Fruit fly (Drosophila melanogaster) Kc167 (cell line): ENCODE data around the gene chas.

Experiments used
- Myc ChIP-seq: fragments of >200 bp; optimal IDR thresholded peaks from 2 replicates; lab custom pipeline; 2017; ENCODE audit warnings: missing external identifiers
- Sin3A ChIP-seq: fragments of >200 bp; optimal IDR thresholded peaks from 2 replicates; lab custom pipeline; 2018; ENCODE audit warnings: missing external identifiers
- h ChIP-seq: fragments of >200 bp; optimal IDR thresholded peaks from 3 replicates; lab custom pipeline; 2018; ENCODE audit warnings: missing external identifiers
- insv ChIP-seq: fragments of >200 bp; optimal IDR thresholded peaks from 3 replicates; lab custom pipeline; 2018; ENCODE audit warnings: missing external identifiers
- psq ChIP-seq: fragments of >200 bp; optimal IDR thresholded peaks from 2 replicates; lab custom pipeline; 2017; ENCODE audit warnings: missing external identifiers
- ttk ChIP-seq: sonication (Bioruptor generic); optimal IDR thresholded peaks from 2 replicates; lab custom pipeline; 2017; ENCODE audit warnings: missing external identifiers

The chas gene

DNA sequence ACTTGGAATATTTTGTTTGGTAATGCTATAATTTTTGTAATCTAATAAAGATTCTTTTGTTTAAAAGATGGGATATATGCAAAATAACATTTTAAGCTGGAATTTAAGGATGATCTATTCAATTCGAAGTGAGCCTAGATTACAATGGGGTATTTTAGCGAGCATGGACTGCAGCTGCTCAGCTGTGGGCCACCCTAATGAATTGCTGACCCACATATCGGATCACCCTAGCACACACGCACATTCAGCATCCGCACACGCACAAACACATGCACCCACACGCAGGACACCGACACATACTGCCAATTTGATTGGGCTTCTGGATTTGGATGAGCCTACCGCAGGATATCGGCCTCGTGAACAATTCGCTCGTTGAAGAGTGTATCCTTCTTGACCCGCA, 10.3 kb upstream of the chas start:
- TF ChIP-seq h (no peak), Myc (no peak), ttk (lab: Kevin White, UChicago) (no peak), psq (lab: Kevin White, UChicago) (no peak), insv (no peak), Sin3A (no peak)

DNA sequence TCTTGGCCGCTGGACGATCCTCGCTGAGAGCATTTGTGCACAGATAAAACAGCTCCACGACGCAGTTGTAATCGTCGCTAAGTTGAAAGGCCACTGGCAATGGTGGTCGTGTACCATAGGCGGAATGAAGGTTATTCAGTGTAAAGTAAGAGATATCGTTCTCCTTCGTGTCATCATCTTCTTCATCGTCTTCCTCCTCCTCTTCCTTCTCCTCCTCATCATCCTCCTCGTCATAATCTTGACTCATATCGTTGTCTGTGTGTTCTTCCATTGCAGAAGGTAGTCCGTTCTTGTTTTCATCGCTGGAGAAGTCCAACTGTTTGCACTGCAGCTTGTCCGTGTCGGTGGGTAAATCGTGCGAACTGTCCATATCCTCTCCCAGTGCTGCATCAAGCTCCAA, 9.2 kb upstream of the chas start:
- no peak for TF ChIP-seq insv
- no peak for TF ChIP-seq Myc
- TF ChIP-seq psq (lab: Kevin White, UChicago) = no peak
- no peak for TF ChIP-seq Sin3A
- no peak for TF ChIP-seq ttk (lab: Kevin White, UChicago)
- TF ChIP-seq h = no peak

DNA sequence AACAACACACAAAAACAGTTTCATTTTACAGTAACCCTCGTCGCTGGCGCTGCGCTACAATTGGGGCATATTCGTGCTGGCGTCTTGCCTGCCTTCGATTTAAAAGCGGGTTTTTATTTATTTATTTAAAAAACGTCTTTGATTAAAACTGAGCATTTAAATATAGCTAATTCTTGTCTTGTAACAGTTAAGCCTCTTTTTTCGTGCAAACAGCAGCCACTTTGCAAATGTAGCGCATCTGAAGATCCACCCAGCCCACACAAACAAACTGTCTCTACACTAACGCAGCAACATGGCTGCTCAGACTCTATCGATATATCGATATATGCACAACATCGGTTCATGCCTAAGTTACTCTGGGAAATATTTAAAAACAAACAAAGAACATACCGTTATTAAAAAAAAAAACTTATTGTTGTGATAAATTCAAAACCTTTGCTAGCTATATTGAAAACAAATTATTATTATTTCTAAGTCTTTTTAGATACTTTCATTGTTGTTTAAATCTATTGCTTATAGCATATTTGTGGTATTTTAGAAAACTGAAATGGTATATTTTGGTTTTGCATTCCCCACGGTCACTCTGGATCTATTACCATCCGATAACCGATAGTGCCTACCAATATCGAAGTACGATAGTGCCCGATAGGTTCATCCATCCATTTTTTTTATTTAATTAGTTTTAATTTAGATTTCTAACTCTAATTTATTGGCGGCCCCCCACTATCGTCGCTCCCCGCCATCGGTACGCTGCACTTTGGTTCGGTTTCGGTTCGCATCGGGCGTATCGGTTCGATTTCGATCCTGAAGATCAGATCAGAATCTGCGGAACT, 4.4 kb upstream of the chas start, which contains the start of the genes CG8188 and par-6:
TSS of gene CG8188 (minus strand) at position 287 of the 833 bp plus-strand sequence.
TSS of gene par-6 (plus strand) at position 615 of the 833 bp plus-strand sequence.
- TF ChIP-seq ttk (lab: Kevin White, UChicago) (no peak), Sin3A (no peak), h (no peak), Myc (no peak), insv (no peak), psq (lab: Kevin White, UChicago) (no peak)

DNA sequence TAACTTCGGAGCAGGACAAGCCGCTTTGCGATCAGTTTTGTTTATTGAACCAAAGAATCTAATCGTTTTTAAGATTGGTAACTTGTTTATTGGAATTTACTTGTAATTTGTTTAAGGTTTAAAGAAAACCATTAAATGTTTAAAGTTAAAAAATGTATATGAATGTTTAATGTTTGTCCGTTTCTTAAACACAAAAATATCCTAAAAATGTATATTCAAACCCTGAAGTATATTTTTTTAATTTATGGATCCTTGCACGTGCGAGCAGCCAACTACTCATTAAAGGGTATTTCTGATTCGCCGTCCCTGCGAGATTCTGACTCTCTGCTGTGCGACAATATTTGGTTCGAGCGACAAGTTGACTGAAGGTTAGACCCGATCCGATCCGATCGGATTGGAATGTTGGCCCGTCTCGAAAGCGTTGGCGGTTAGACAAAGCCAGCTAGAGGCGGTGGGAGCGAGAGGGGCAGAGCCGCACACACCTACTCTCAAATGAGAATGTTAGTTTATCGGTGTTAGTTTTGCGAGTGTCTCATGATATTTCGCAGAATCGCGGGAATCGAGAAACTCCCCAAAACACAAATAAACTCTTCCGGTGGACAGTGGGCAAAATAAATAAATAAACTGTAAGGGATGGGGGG, 454 bp upstream of the chas start:
- TF ChIP-seq Sin3A (no peak), Myc (no peak), psq (lab: Kevin White, UChicago) (no peak), h (no peak), ttk (lab: Kevin White, UChicago) (no peak), insv (no peak)

DNA sequence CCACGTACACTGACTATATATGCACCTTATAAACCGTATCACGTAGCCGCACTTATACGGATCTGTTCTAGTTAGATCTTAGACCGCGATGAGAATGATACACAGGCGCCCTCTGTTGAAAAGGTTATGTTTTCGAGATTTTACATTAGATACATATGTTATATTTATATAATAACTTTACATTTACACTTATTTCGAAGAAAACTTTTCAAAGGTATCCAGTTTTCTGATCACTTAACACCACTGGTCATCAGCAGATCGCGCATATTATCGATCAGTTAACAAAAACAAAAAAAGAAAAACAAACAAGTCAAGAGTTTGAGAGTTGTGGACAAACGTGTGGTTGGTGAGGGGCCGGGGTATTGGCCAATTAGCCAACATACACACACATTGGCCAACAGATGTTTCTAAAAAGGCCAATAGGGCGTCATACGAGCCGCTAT, 806 bp downstream of the chas start:
- TF ChIP-seq h (no peak), insv (no peak), psq (lab: Kevin White, UChicago) (no peak), Sin3A (no peak), Myc (no peak), ttk (lab: Kevin White, UChicago) (no peak)

DNA sequence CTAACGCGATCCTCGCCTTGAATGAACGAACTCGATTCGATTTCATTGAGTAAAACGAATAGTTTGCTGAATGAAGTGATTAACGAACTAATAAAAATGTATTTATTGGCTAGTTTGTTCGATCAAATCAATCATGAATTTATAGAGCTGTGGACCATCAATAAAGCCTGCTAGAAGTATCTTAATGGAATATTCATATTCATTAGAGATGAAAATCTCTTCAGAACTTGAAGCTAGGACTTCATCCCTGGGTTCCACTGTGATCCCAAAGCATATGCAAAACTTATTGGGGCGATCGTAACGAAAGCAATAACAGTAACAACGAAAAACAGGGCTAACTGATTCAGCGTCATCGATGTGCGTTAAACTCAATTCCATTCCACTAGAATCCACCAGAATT, 1.3 kb downstream of the chas start:
- no peak for TF ChIP-seq Sin3A
- TF ChIP-seq insv = no peak
- TF ChIP-seq ttk (lab: Kevin White, UChicago) = no peak
- TF ChIP-seq Myc = no peak
- no peak for TF ChIP-seq h
- no peak for TF ChIP-seq psq (lab: Kevin White, UChicago)

DNA sequence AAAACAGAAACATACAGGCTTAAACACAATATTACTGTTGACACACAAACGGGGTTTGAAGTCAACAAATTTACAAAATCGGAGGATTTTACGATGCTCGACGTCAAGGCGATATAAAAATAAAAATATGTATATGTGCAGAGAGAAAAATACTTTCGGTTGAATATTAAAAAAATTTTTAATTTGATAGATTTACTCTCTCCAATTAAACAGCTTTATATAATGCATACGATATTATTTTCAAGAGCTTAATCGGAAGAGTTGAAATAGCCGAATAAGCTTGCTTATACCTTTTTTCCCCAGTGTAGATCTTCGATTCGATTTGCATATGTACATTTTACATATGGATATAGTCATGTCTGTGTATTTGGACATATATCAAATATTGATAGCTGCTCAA, 1.9 kb downstream of the chas start:
- TF ChIP-seq psq (lab: Kevin White, UChicago) = no peak
- TF ChIP-seq h = no peak
- no peak for TF ChIP-seq insv
- TF ChIP-seq Myc = no peak
- no peak for TF ChIP-seq Sin3A
- no peak for TF ChIP-seq ttk (lab: Kevin White, UChicago)

DNA sequence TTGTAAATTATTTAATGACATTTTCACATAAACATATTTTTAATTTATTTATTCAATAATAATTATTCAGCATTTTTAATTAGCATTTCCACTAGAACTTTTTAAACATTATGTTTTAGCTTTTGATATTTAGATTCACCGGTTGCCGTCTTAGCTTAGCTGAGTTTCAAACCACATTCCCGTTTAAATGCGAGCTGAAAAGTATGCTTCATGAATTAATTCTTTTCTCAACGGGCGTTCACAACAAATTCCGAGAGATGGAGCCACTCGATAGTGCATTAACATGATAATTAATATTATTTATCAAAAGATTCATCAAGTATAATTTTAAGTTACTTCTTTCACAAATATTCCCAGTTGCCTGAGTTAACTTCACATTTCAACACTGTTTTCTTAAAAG, 2.9 kb downstream of the chas start:
- TF ChIP-seq Sin3A = no peak
- no peak for TF ChIP-seq psq (lab: Kevin White, UChicago)
- TF ChIP-seq ttk (lab: Kevin White, UChicago) = no peak
- no peak for TF ChIP-seq Myc
- TF ChIP-seq insv = no peak

DNA sequence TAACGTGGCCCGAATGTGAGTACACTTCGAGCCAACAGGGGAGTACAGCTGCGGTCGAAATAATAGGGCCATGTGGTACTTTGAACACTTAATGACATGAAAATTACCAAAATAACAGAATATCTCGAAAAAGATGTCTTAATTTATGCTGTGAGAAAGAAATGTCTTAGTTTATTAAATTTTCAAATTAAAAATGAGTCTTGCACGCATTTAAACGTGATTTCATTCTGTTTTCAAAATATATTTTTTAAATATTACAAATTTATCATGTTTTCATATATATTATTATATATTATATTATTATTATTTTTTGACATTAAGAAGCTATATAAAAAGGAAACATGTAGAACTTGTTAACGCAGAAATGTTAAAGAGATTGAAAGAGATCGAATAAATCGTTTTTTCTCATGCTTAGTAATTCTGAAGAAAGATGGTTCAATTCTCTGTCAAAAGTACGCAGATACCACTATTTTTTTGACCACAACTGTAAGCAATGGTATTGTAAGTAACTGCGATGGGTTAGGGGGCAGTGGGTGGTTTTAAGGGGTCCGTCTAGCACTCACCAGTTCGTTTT, 3.6 kb downstream of the chas start:
- TF ChIP-seq psq (lab: Kevin White, UChicago) (no peak), Myc (no peak), insv (no peak), h (no peak), ttk (lab: Kevin White, UChicago) (no peak), Sin3A (no peak)

DNA sequence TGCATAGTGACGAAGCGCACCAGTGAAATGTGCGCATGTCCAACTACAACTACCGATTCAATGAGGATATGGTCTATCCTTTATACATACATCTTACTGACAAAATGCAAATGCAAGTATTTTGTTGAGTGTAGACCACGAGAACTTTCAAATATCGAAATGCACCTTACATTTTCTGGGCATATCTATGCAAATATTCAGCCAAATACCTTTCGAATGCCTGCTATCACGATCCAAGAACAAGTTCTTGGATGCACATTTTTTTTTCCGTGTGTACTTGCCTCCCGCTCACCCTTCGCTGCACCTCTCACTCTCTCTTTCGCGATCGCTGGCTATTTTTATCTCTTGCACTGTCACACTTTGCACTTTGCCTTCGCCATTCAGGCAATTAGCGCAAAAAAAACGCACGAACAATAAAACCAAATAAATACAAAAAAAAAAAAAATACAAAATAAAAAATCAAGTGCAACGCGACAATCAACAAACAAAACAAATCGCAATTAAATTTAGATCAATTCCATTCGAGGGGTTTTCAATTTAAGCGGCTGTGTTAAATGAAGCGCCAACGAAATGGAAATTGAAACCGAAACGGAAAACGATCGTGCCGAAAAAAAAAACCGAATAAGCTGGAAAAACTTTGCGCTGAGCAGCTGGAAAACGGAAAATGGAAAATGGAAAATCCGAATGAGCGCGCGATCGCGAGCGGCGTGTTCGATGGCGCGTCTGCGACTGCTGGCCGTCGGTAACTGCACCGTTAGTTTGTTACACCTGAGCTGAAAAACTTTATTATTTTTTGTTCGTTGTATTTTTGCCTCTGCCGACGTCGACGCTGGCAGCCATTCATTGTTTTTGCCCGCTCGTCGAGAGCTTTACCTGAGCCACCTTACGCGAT, 4.3 kb downstream of the chas start:
- TF ChIP-seq h = no peak
- no peak for TF ChIP-seq Myc
- TF ChIP-seq ttk (lab: Kevin White, UChicago) = no peak
- TF ChIP-seq Sin3A = no peak
- no peak for TF ChIP-seq insv
- TF ChIP-seq psq (lab: Kevin White, UChicago) = no peak

DNA sequence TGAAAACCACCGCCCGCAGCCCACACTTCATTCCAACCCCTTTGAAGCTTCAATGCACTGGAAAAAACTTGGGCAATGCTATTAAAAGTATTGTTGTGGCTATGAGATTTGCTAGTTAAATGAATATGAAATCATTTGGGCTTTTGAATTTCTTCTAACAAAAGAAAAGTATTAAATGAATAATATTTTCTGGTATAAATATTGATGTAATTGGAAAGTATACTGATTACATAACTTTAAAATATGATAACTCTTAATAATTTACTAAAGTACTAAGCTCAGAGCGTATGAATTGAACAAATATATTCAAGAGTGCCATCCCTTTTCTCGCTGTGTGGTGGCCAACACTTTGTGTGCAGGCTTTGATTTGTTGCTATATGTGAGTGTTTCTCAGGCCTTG, 5.8 kb downstream of the chas start:
- TF ChIP-seq h = no peak

DNA sequence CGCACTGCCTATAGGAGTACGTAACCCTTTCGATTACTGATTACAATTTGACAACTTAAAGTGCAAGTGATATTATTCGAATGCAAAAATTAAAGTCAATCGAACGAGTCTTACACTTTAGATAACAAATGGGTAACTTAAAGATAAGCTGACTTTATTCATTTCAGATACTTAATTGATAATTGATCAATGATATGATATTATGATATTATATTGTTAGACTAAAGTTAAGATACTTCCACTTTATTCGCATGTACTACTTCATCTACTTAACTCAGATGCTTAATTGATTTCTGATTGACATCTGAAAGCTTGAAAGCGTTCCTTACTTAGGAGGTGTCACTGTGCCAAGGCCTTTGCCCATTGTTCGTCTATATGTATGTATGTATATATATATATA, 12.4 kb downstream of the chas start:
- TF ChIP-seq Myc = no peak
- TF ChIP-seq Sin3A = no peak
- no peak for TF ChIP-seq h
- no peak for TF ChIP-seq ttk (lab: Kevin White, UChicago)
- no peak for TF ChIP-seq insv
- TF ChIP-seq psq (lab: Kevin White, UChicago) = no peak

DNA sequence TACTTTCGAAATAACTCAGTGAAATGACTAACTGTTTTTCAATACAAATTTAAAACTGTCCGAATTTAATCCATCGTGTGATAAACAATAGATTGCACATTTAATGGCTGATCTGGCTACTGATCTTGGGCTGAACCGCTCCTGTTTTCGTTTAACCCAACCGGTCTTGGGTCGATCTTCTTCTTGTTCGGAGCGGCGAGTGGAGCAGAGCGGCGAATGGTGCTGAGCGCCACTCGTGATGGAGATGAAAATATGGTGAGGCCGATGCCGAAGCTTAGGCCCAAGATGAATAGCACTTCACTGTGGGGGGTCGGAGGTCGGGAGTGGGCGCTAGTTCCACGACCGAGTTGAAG, 15.0 kb downstream of the chas start:
- TF ChIP-seq ttk (lab: Kevin White, UChicago) (no peak), psq (lab: Kevin White, UChicago) (no peak), h (no peak), insv (no peak), Myc (no peak), Sin3A (no peak)
